Fruit fly (Drosophila melanogaster) whole organism, embryonic: ENCODE measurements around the gene CG16789.
A peak's percentile ranks its signal among the peaks of the same experiment; 100 is the strongest.

Experiments used
- ATbp ChIP-seq: fragments of 200-800 bp; sonication (Bioruptor generic); optimal IDR thresholded peaks from 2 replicates; lab custom pipeline; 2017; ENCODE audit warnings: missing biosample characterization, mild to moderate bottlenecking, missing genetic modification characterization, missing genetic modification reagents
- B-H1 ChIP-seq: fragments of 200-800 bp; sonication (Bioruptor generic); IDR thresholded peaks from 3 replicates; pipeline ENCODE4 v1.3.6; 2022; ENCODE audit warnings: missing biosample characterization, missing genetic modification characterization
- B-H2 ChIP-seq: fragments of 200-800 bp; sonication (Bioruptor generic); optimal IDR thresholded peaks from 2 replicates; lab custom pipeline; 2018; ENCODE audit warnings: missing biosample characterization, mild to moderate bottlenecking, missing genetic modification characterization
- CG11504 ChIP-seq: fragments of 200-800 bp; sonication (Bioruptor generic); optimal IDR thresholded peaks from 3 replicates; lab custom pipeline; 2019; ENCODE audit warnings: missing biosample characterization, mild to moderate bottlenecking, missing genetic modification characterization, moderate library complexity
- CG1233 ChIP-seq: fragments of 200-800 bp; sonication (Bioruptor generic); optimal IDR thresholded peaks from 4 replicates; lab custom pipeline; 2018; ENCODE audit warnings: missing biosample characterization, mild to moderate bottlenecking, missing genetic modification characterization
- CG12769 ChIP-seq: fragments of 200-800 bp; sonication (Bioruptor generic); optimal IDR thresholded peaks from 2 replicates; lab custom pipeline; 2019; ENCODE audit warnings: missing biosample characterization, mild to moderate bottlenecking, missing genetic modification characterization, moderate library complexity
- CG14710 ChIP-seq: fragments of 200-800 bp; sonication (Bioruptor generic); optimal IDR thresholded peaks from 3 replicates; lab custom pipeline; 2019; ENCODE audit warnings: missing biosample characterization, mild to moderate bottlenecking, missing genetic modification characterization, moderate library complexity
- CG15479 ChIP-seq: fragments of 200-800 bp; sonication (Bioruptor generic); optimal IDR thresholded peaks from 3 replicates; lab custom pipeline; 2019; ENCODE audit warnings: missing biosample characterization, mild to moderate bottlenecking, missing genetic modification characterization, moderate library complexity
- CG15601 ChIP-seq: fragments of 200-800 bp; sonication (Bioruptor generic); optimal IDR thresholded peaks from 3 replicates; lab custom pipeline; 2019; ENCODE audit warnings: missing biosample characterization, mild to moderate bottlenecking, missing genetic modification characterization, moderate library complexity
- CG15696 ChIP-seq: fragments of 200-800 bp; sonication (Bioruptor generic); optimal IDR thresholded peaks from 2 replicates; lab custom pipeline; 2019; ENCODE audit warnings: missing biosample characterization, mild to moderate bottlenecking, missing genetic modification characterization, moderate library complexity
- CG16815 ChIP-seq: fragments of 200-800 bp; sonication (Bioruptor generic); optimal IDR thresholded peaks from 3 replicates; lab custom pipeline; 2017; ENCODE audit warnings: missing biosample characterization, mild to moderate bottlenecking, missing genetic modification characterization
- CG17912 ChIP-seq: fragments of 200-800 bp; sonication (Bioruptor generic); optimal IDR thresholded peaks from 2 replicates; lab custom pipeline; 2018; ENCODE audit warnings: missing biosample characterization, mild to moderate bottlenecking, missing genetic modification characterization
- CG2202 ChIP-seq: fragments of 200-800 bp; sonication (Bioruptor generic); optimal IDR thresholded peaks from 2 replicates; lab custom pipeline; 2018; ENCODE audit warnings: missing biosample characterization, mild to moderate bottlenecking, missing genetic modification characterization
- CG2712 ChIP-seq: fragments of 200-800 bp; optimal IDR thresholded peaks from 3 replicates; lab custom pipeline; 2019; ENCODE audit warnings: missing biosample characterization, mild to moderate bottlenecking, missing genetic modification characterization, moderate library complexity
- CG30431 ChIP-seq: fragments of 200-800 bp; sonication (Bioruptor generic); optimal IDR thresholded peaks from 2 replicates; lab custom pipeline; 2017; ENCODE audit warnings: missing biosample characterization, missing genetic modification characterization
- CG34422 ChIP-seq: fragments of 200-800 bp; sonication (Bioruptor generic); IDR thresholded peaks from 3 replicates; pipeline ENCODE4 v1.3.6; 2022; ENCODE audit warnings: missing biosample characterization, missing genetic modification characterization
- CG6254 ChIP-seq: fragments of 200-800 bp; sonication (Bioruptor generic); optimal IDR thresholded peaks from 3 replicates; lab custom pipeline; 2017; ENCODE audit warnings: mild to moderate bottlenecking, missing biosample characterization, missing genetic modification reagents, missing genetic modification characterization
- CG8290 ChIP-seq, 3 experiments: fragments of 200-800 bp; sonication (Bioruptor generic); optimal IDR thresholded peaks; 2 replicates each; lab custom pipeline; 2016 to 2019; ENCODE audit warnings: missing biosample characterization in 3 of 3, missing genetic modification characterization in 3 of 3, mild to moderate bottlenecking in 2 of 3, moderate library complexity in 1 of 3
- CG9215 ChIP-seq: fragments of 200-800 bp; sonication (Bioruptor generic); IDR thresholded peaks from 2 replicates; pipeline ENCODE4 v1.3.6; 2022; ENCODE audit warnings: missing biosample characterization, missing genetic modification characterization
- CG9437 ChIP-seq: fragments of 200-800 bp; sonication (Bioruptor generic); optimal IDR thresholded peaks from 2 replicates; lab custom pipeline; 2018; ENCODE audit warnings: missing biosample characterization, mild to moderate bottlenecking, missing genetic modification characterization
- Eip74EF ChIP-seq, 2 experiments: fragments of 200-800 bp in 1 of 2; fragments of >200 bp in 1 of 2; sonication (Bioruptor generic) in 1 of 2; optimal IDR thresholded peaks; 2 replicates each; lab custom pipeline; 2017 to 2019; ENCODE audit warnings: missing biosample characterization in 2 of 2, missing genetic modification characterization in 2 of 2, mild to moderate bottlenecking in 1 of 2, moderate library complexity in 1 of 2
- Ssrp ChIP-seq: fragments of 200-800 bp; sonication (Bioruptor generic); optimal IDR thresholded peaks from 2 replicates; lab custom pipeline; 2018; ENCODE audit warnings: missing biosample characterization, mild to moderate bottlenecking, missing genetic modification characterization, moderate library complexity
- Taf1 ChIP-seq: fragments of 200-800 bp; sonication (Bioruptor generic); IDR thresholded peaks from 2 replicates; pipeline ENCODE4 v1.3.6; 2022; ENCODE audit warnings: missing biosample characterization, missing genetic modification characterization
- Tbp ChIP-seq: fragments of >200 bp; optimal IDR thresholded peaks from 2 replicates; lab custom pipeline; 2018; ENCODE audit warnings: missing biosample characterization, missing genetic modification characterization
- Trl ChIP-seq, 3 experiments: fragments of >200 bp in 2 of 3; fragments of 200-800 bp in 1 of 3; sonication (Bioruptor generic) in 1 of 3; optimal IDR thresholded peaks; 2 replicates in 1 of 3; 3 replicates in 2 of 3; lab custom pipeline; 2016 to 2017; ENCODE audit warnings: missing biosample characterization in 1 of 3, missing genetic modification characterization in 1 of 3
- Vsx1 ChIP-seq: fragments of 200-800 bp; sonication (Bioruptor generic); optimal IDR thresholded peaks from 2 replicates; lab custom pipeline; 2017; ENCODE audit warnings: missing biosample characterization, mild to moderate bottlenecking, missing genetic modification characterization, missing genetic modification reagents
- ase ChIP-seq: fragments of 200-800 bp; sonication (Bioruptor generic); IDR thresholded peaks from 3 replicates; pipeline ENCODE4 v1.3.6; 2022; ENCODE audit warnings: missing biosample characterization, missing genetic modification characterization
- bbx ChIP-seq: fragments of 200-800 bp; sonication (Bioruptor generic); IDR thresholded peaks from 2 replicates; pipeline ENCODE4 v1.3.6; 2022; ENCODE audit warnings: missing biosample characterization, missing genetic modification characterization; ENCODE audit not compliant: partially characterized antibody
- cg ChIP-seq: fragments of 200-800 bp; sonication (Bioruptor generic); optimal IDR thresholded peaks from 3 replicates; lab custom pipeline; 2019; ENCODE audit warnings: missing biosample characterization, mild to moderate bottlenecking, missing genetic modification characterization, moderate library complexity
- dmrt99B ChIP-seq: fragments of 200-800 bp; sonication (Bioruptor generic); optimal IDR thresholded peaks from 2 replicates; lab custom pipeline; 2018; ENCODE audit warnings: missing biosample characterization, mild to moderate bottlenecking, missing genetic modification characterization, moderate library complexity
- grn ChIP-seq: fragments of 200-800 bp; sonication (Bioruptor generic); optimal IDR thresholded peaks from 3 replicates; lab custom pipeline; 2017; ENCODE audit warnings: missing biosample characterization, missing genetic modification characterization
- gro ChIP-seq: fragments of 200-800 bp; sonication (Bioruptor generic); optimal IDR thresholded peaks from 2 replicates; lab custom pipeline; 2016; ENCODE audit warnings: missing biosample characterization, missing genetic modification characterization
- hb ChIP-seq: fragments of 200-800 bp; sonication (Bioruptor generic); IDR thresholded peaks from 3 replicates; pipeline ENCODE4 v1.3.6; 2022; ENCODE audit warnings: missing biosample characterization, missing genetic modification characterization; ENCODE audit not compliant: partially characterized antibody
- insv ChIP-seq, 2 experiments: fragments of 200-800 bp; sonication (Bioruptor generic); optimal IDR thresholded peaks; 3 replicates each; lab custom pipeline; 2016 to 2018; ENCODE audit warnings: missing biosample characterization in 2 of 2, missing genetic modification characterization in 2 of 2
- lab ChIP-seq: fragments of 200-800 bp; sonication (Bioruptor generic); optimal IDR thresholded peaks from 3 replicates; lab custom pipeline; 2017; ENCODE audit warnings: missing biosample characterization, missing genetic modification characterization, mild to moderate bottlenecking, moderate library complexity, missing genetic modification reagents
- lbe ChIP-seq: fragments of 200-800 bp; sonication (Bioruptor generic); optimal IDR thresholded peaks from 2 replicates; lab custom pipeline; 2016; ENCODE audit warnings: missing biosample characterization, mild to moderate bottlenecking, missing genetic modification characterization
- lov ChIP-seq, 2 experiments: fragments of 200-800 bp in 1 of 2; fragments of >200 bp in 1 of 2; sonication (Bioruptor generic) in 1 of 2; IDR thresholded peaks in 1 of 2; optimal IDR thresholded peaks in 1 of 2; 2 replicates in 1 of 2; 3 replicates in 1 of 2; pipeline versions ENCODE4 v1.3.6 to Lab custom; 2017 to 2022; ENCODE audit warnings: missing biosample characterization in 1 of 2, missing genetic modification characterization in 1 of 2
- oc ChIP-seq: fragments of 200-800 bp; sonication (Bioruptor generic); optimal IDR thresholded peaks from 2 replicates; lab custom pipeline; 2018; ENCODE audit warnings: missing biosample characterization, mild to moderate bottlenecking, missing genetic modification characterization, moderate library complexity
- odd ChIP-seq: fragments of 200-800 bp; sonication (Bioruptor generic); optimal IDR thresholded peaks from 2 replicates; lab custom pipeline; 2017; ENCODE audit warnings: missing biosample characterization, mild to moderate bottlenecking, missing genetic modification characterization
- salm ChIP-seq: fragments of 200-800 bp; sonication (Bioruptor generic); optimal IDR thresholded peaks from 2 replicates; lab custom pipeline; 2018; ENCODE audit warnings: missing biosample characterization, mild to moderate bottlenecking, missing genetic modification characterization
- slp2 ChIP-seq: fragments of 200-800 bp; sonication (Bioruptor generic); optimal IDR thresholded peaks from 2 replicates; lab custom pipeline; 2016; ENCODE audit warnings: missing biosample characterization, missing genetic modification characterization
- sug ChIP-seq: fragments of 200-800 bp; optimal IDR thresholded peaks from 2 replicates; lab custom pipeline; 2019; ENCODE audit warnings: missing biosample characterization, mild to moderate bottlenecking, missing genetic modification characterization, moderate library complexity
- twi ChIP-seq: fragments of 200-800 bp; optimal IDR thresholded peaks from 2 replicates; lab custom pipeline; 2019; ENCODE audit warnings: missing biosample characterization, mild to moderate bottlenecking, missing genetic modification characterization, moderate library complexity
- vvl ChIP-seq: fragments of 200-800 bp; sonication (Bioruptor generic); IDR thresholded peaks from 2 replicates; pipeline ENCODE4 v1.3.6; 2022; ENCODE audit warnings: missing biosample characterization, missing genetic modification characterization
- wek ChIP-seq: fragments of 200-800 bp; sonication (Bioruptor generic); optimal IDR thresholded peaks from 3 replicates; lab custom pipeline; 2018; ENCODE audit warnings: missing biosample characterization, mild to moderate bottlenecking, missing genetic modification characterization, moderate library complexity
- zf30C ChIP-seq: fragments of 200-800 bp; sonication (Bioruptor generic); optimal IDR thresholded peaks from 3 replicates; lab custom pipeline; 2018; ENCODE audit warnings: missing biosample characterization, mild to moderate bottlenecking, missing genetic modification characterization

Gene CG16789

DNA sequence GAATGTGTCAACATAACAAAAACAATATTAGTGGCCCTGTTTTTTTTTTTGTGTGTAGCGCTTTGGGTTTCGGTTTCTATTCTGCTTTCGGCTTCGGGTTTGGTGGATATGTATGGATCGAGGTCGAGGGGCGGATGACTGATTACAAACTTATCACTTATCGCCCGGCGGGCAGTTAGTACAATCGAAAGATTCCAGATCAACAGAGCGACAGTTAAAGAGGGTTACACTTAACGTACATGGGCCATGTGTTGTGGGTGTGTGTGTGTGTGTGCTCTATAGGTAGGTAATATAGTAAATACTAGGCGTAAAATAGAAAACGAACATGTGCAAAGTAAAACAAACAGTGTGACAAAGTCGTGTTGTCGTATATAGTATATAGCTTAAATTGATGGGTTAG, 17.2 kb upstream of the CG16789 start (continued):
- no peak for TF ChIP-seq ase
- no peak for TF ChIP-seq insv (GFP tag; optimal IDR thresholded peaks at IDR 0.05; lab: Kevin White, UChicago)
- no peak for TF ChIP-seq bbx (GFP tag; lab: Robert Waterston, UW)
- no peak for TF ChIP-seq CG2202
- TF ChIP-seq vvl (GFP tag; lab: Robert Waterston, UW) = 0 out of 2 replicates have a peak, but pooled peaks have one; percentile 14
- no peak for TF ChIP-seq salm (tag; lab: Kevin White, UChicago)
- no peak for TF ChIP-seq hb (GFP tag; lab: Robert Waterston, UW)
- no peak for TF ChIP-seq Taf1 (GFP tag; lab: Robert Waterston, UW)
- no peak for TF ChIP-seq CG8290 (GFP tag; optimal IDR thresholded peaks at IDR 0.05; lab: Kevin White, UChicago)
- peak in 1 of 2 experiments; percentile 10 for TF ChIP-seq CG8290 (tag; optimal IDR thresholded peaks at IDR 0.05; lab: Kevin White, UChicago)
- TF ChIP-seq CG9215 (GFP tag; lab: Robert Waterston, UW) = no peak
- no peak for TF ChIP-seq oc (tag; lab: Kevin White, UChicago)
- no peak for TF ChIP-seq lov (optimal IDR thresholded peaks at IDR 0.05; lab: Kevin White, UChicago)
- no peak for TF ChIP-seq lov (GFP tag; IDR thresholded peaks at IDR 0.05; lab: Robert Waterston, UW)
- no peak for TF ChIP-seq Ssrp (tag; lab: Kevin White, UChicago)
- no peak for TF ChIP-seq CG30431
- peak; percentile 32 for TF ChIP-seq zf30C
- TF ChIP-seq CG1233 (GFP tag; lab: Kevin White, UChicago) = no peak
- peak; percentile 15 for TF ChIP-seq wek (GFP tag; lab: Kevin White, UChicago)
- TF ChIP-seq ATbp (GFP tag; lab: Kevin White, UChicago) = no peak
- no peak for TF ChIP-seq CG34422 (GFP tag; lab: Robert Waterston, UW)
- TF ChIP-seq CG11504 = no peak
- peak; percentile 41 for TF ChIP-seq sug (tag; lab: Kevin White, UChicago)

DNA sequence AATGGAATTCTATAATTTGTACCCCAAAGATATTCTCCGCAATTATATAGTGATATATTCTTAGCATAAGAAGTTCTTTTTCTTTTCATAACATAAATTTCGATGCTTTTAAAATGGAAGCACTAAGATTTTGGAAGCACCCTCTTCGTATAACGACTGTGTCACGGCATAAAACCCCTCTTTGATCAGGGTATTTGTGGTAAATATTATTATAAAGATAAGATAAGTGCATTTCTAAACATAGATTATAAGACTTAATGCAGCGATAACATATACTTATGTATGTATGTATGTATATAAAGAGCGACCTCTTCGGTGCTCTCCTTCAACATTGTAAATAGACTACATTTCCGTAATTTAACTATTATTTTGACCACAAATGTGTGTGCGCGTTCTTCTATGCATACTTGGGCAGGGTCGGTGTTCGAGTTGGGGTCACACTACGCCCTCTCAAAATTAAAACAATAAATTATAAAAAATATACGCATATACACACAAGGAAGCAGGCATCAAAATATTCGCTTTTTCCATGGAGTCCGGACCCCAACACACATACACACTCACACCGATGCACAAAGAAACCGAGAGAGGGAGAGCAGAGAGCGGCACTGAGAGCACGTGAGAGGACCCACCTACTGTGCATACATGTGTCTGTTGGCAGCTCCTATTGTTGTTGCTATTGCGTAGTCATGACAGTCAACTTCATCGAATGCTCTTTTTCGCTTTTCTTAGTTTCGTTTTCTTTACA, 15.6 kb upstream of the CG16789 start:
- TF ChIP-seq odd (GFP tag; lab: Kevin White, UChicago) (peak; percentile 6), CG2202 (peak; percentile 22), slp2 (GFP tag; lab: Kevin White, UChicago) (no peak), CG6254 (GFP tag; lab: Kevin White, UChicago) (peak; percentile 26), CG2712 (tag; lab: Kevin White, UChicago) (peak; percentile 16), dmrt99B (tag; lab: Kevin White, UChicago) (peak; percentile 1), CG15479 (GFP tag; lab: Kevin White, UChicago) (peak; percentile 41), CG17912 (GFP tag; lab: Kevin White, UChicago) (no peak), twi (tag; lab: Kevin White, UChicago) (peak; percentile 22), grn (GFP tag; lab: Kevin White, UChicago) (peak; percentile 50), CG16815 (GFP tag; lab: Kevin White, UChicago) (no peak), Eip74EF (GFP tag; optimal IDR thresholded peaks at IDR 0.05; lab: Kevin White, UChicago) (peak; percentile 34 to 39), gro (GFP tag; lab: Kevin White, UChicago) (no peak), B-H2 (GFP tag; lab: Kevin White, UChicago) (peak; percentile 45), lab (peak; percentile 36), ATbp (GFP tag; lab: Kevin White, UChicago) (peak; percentile 27), CG15601 (tag; lab: Kevin White, UChicago) (peak; percentile 52), CG15696 (tag; lab: Kevin White, UChicago) (peak; percentile 22), cg (GFP tag; lab: Kevin White, UChicago) (peak; percentile 95), CG12769 (tag; lab: Kevin White, UChicago) (no peak), Vsx1 (GFP tag; lab: Kevin White, UChicago) (no peak), CG14710 (tag; lab: Kevin White, UChicago) (peak; percentile 14), B-H1 (GFP tag; lab: Robert Waterston, UW) (no peak), Tbp (GFP tag; lab: Kevin White, UChicago) (peak; percentile 44), lbe (GFP tag; lab: Kevin White, UChicago) (peak; percentile 12), CG9437 (peak; percentile 12), Trl (optimal IDR thresholded peaks at IDR 0.05; lab: Kevin White, UChicago) (peak; percentile 99 to 100), Trl (GFP tag; optimal IDR thresholded peaks at IDR 0.05; lab: Kevin White, UChicago) (peak; percentile 66)
